Fruit fly (Drosophila melanogaster) Kc167 (cell line): ENCODE measurements around the gene CG1812.

Experiments used
- Myc ChIP-seq: fragments of >200 bp; optimal IDR thresholded peaks from 2 replicates; lab custom pipeline; 2017; ENCODE audit warnings: missing external identifiers
- Sin3A ChIP-seq: fragments of >200 bp; optimal IDR thresholded peaks from 2 replicates; lab custom pipeline; 2018; ENCODE audit warnings: missing external identifiers
- h ChIP-seq: fragments of >200 bp; optimal IDR thresholded peaks from 3 replicates; lab custom pipeline; 2018; ENCODE audit warnings: missing external identifiers
- insv ChIP-seq: fragments of >200 bp; optimal IDR thresholded peaks from 3 replicates; lab custom pipeline; 2018; ENCODE audit warnings: missing external identifiers
- psq ChIP-seq: fragments of >200 bp; optimal IDR thresholded peaks from 2 replicates; lab custom pipeline; 2017; ENCODE audit warnings: missing external identifiers
- ttk ChIP-seq: sonication (Bioruptor generic); optimal IDR thresholded peaks from 2 replicates; lab custom pipeline; 2017; ENCODE audit warnings: missing external identifiers

Gene CG1812

DNA sequence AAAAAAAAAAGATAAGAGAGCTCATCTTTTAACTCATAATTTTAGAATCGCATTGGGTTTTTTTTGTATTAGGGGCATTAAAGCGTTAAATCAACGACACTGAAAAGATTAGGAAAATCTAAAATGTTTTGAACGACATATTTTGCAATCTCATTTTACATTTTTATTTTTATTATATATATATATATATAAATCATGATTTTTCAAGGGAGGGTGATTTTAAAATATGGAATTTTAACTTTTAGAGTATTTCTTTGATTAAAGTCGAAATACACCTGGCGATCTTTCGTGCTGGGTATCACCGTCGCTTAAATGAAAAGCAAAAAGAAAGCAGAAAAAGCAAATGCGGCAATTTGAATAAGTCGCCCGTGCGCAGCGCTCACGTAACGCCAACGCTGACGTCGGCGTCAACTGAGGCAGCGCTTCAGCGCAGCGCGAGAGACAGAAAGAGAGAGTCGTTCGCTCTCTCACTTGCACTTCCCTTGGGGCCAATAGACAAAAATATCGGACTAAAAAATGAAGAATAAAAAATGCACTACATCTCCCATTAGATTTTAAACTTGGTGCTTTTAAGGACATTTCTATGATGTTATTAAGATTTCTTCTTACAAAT is 21.9 kb upstream of the CG1812 start:
- TF ChIP-seq insv (lab: Kevin White, UChicago), result no peak
- TF ChIP-seq psq, result no peak
- TF ChIP-seq Myc (lab: Kevin White, UChicago), result no peak
- no peak for TF ChIP-seq ttk (lab: Kevin White, UChicago)
- no peak for TF ChIP-seq h (lab: Kevin White, UChicago)
- TF ChIP-seq Sin3A, result no peak

- no peak for TF ChIP-seq psq
Observed at dm6 chrX:20489995-20490393, 21.4 kb upstream of the CG1812 start.

DNA sequence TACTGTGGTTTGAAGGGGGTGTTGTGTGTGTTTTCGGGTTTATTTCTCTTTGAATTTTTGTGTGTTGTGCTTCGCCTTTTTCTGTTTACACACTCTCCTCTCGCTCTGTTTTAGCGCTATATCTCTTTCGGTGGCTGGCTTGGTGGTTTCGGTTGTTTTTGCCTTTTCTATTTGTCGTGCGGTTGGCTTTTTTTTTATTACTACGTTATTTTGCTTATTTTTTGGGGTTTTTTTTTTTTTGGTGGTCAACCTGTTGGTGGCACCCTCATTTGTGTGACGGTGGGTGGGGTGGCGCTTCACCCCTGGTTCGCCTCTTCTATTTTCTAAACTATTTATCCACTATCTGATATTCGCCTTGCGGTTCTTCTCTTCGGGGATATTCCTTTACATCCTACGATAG is 20.5 kb upstream of the CG1812 start:
- no peak for TF ChIP-seq psq
- no peak for TF ChIP-seq ttk (lab: Kevin White, UChicago)
- TF ChIP-seq Sin3A, result no peak
- no peak for TF ChIP-seq h (lab: Kevin White, UChicago)
- no peak for TF ChIP-seq insv (lab: Kevin White, UChicago)
- no peak for TF ChIP-seq Myc (lab: Kevin White, UChicago)

DNA sequence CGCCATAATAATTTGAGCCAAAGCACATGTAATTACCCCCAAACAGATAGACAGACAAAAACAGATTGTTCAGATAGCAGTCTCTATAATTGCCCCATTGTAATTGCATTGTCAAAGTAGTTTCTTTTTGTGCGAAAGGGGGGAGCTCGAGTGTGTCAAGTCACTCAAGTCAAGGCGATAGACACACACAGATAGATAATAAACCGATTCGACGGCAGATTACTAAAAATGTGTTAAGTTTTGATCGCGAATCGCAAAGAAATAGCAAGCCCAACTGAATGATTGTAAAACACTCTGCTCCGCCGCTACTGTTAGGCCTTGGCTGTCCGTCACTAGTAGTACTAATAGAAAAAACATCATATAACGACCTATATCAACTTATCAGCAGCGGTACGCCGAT is 18.7 kb upstream of the CG1812 start:
- no peak for TF ChIP-seq Sin3A
- no peak for TF ChIP-seq ttk (lab: Kevin White, UChicago)

DNA sequence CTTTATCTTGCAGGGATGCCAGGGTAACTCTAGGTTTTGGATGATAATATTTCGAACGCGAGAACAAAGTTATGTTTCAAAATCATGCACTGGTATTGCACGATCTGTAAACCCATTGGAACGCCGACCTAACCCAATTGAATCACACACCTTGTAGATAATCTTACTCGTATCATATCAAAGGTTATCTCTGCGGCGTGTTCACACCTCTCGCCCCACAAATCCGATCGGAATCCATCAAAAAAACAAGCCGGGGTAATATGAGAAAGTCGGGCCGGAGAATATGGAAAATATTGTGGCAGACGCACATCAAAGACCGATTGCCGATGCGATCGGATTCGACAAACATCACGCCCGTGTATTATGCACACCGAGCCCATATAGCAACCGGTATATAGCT is 16.2 kb upstream of the CG1812 start:
- TF ChIP-seq ttk (lab: Kevin White, UChicago), result no peak
- TF ChIP-seq Myc (lab: Kevin White, UChicago), result no peak
- no peak for TF ChIP-seq h (lab: Kevin White, UChicago)
- no peak for TF ChIP-seq insv (lab: Kevin White, UChicago)
- TF ChIP-seq Sin3A, result no peak
- no peak for TF ChIP-seq psq

DNA sequence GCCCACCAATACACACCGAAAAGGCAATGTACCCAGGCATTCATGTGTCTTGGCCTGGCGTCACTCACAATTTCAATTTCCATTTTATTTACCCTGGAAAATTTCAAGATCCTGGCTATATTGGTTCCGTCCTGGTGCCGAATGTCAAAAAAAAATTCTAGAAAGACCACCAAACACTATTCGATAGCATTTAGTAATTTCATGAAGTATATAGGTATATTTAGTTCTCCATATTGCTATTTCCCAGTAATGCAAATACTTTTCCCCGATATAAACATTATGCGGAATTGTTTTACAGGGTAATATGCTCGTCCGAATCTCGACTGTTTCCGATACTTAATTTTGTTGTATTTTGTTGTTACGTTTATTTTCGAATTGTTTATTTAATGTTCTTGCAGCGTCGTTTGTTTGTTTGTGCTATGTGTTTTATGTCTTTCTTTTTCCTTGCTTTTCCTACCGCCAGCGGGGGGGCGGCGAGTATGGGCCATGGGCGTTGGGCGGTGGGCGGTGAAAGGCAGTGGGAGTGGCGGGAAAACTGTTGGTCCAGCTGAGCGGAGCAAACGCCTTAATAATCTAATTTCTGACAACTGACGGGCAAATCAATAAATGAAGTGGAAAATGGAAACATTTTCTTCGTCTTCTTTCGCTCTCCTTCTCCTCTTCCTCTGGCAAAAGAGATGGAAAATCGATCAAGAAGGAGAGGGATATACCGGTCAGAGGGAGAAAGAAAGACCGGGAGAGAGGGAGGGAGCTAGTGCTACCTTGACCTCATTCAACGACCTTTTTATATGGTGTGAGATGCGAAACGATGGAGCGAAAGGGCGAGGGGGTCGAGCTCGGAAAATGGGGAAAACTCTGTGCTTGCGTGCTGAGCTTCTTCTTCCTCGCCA is 15.3 kb upstream of the CG1812 start:
- TF ChIP-seq h (lab: Kevin White, UChicago) (no peak), ttk (lab: Kevin White, UChicago) (no peak), psq (no peak), Sin3A (no peak), Myc (lab: Kevin White, UChicago) (no peak), insv (lab: Kevin White, UChicago) (no peak)

dm6 chrX:20498989-20499388 is 12.4 kb upstream of the CG1812 start:
- TF ChIP-seq psq (no peak), h (lab: Kevin White, UChicago) (no peak), ttk (lab: Kevin White, UChicago) (no peak), insv (lab: Kevin White, UChicago) (no peak), Myc (lab: Kevin White, UChicago) (no peak), Sin3A (no peak)

- TF ChIP-seq ttk (lab: Kevin White, UChicago), result no peak
- TF ChIP-seq h (lab: Kevin White, UChicago), result no peak
- no peak for TF ChIP-seq Sin3A
- no peak for TF ChIP-seq Myc (lab: Kevin White, UChicago)
- TF ChIP-seq insv (lab: Kevin White, UChicago), result no peak
- TF ChIP-seq psq, result no peak
Observed at dm6 chrX:20499802-20500201, 11.5 kb upstream of the CG1812 start.

- TF ChIP-seq ttk (lab: Kevin White, UChicago), result no peak
- TF ChIP-seq psq, result no peak
- no peak for TF ChIP-seq Myc (lab: Kevin White, UChicago)
- TF ChIP-seq insv (lab: Kevin White, UChicago), result no peak
- TF ChIP-seq h (lab: Kevin White, UChicago), result no peak
- TF ChIP-seq Sin3A, result no peak
Observed at dm6 chrX:20501040-20501609, 10.2 kb upstream of the CG1812 start.

DNA sequence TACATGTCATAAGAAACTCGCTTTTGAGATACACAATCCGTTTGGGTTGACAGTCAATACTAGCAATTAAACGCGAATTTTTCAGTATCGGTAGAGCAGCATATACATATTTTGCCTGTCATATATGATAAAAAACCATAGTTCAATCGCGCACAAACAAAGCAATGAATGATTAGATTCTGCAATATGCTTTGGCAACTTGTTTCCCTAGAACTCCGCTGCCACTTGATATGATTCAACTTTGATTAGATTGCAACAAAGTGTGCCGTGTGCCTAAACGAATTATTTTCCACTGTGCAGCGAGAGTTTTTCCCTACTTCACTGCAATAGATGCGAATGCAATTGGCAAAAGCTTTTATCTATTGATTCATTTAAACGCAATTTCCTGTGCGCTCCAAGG is 9.7 kb upstream of the CG1812 start:
- no peak for TF ChIP-seq Myc (lab: Kevin White, UChicago)
- no peak for TF ChIP-seq psq
- TF ChIP-seq Sin3A, result no peak
- no peak for TF ChIP-seq h (lab: Kevin White, UChicago)
- no peak for TF ChIP-seq ttk (lab: Kevin White, UChicago)
- TF ChIP-seq insv (lab: Kevin White, UChicago), result no peak

- TF ChIP-seq psq, result no peak
- no peak for TF ChIP-seq Sin3A
- no peak for TF ChIP-seq insv (lab: Kevin White, UChicago)
- TF ChIP-seq ttk (lab: Kevin White, UChicago), result no peak
- TF ChIP-seq h (lab: Kevin White, UChicago), result no peak
- no peak for TF ChIP-seq Myc (lab: Kevin White, UChicago)
Observed at dm6 chrX:20502252-20502651, 9.1 kb upstream of the CG1812 start.

DNA sequence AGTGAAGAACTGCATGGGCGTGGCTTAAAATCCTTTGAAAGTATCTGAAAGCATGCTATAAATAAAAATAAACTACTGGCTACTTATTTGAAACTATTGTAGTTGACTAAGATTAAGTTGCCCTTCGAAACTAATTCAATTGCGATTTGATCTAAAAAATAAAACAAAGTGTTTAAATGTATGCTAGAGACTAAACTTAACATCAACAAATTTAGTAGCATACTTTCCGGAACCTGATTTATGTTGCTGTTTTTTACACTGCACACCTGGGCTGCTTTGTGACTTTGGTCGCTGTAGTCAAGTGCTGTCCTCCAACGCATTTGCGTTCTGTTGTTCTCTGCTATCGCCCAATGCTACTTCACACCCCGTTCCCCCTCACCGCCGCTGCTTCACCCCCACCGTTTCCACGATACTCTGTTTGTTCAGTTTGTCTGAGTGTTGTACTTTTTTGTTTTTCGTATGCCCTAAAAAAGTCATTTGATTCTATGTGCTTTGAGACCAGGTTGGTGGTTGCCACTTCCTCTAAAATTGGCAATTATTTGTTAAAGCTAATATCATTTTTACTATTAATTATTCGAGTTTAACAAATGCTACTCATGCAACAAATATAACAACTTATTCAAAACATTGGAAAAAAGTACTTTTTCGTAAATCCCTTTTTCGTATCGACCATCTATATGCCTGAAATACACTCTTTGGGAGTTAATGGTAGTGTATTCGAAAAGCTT is 8.4 kb upstream of the CG1812 start:
- TF ChIP-seq Sin3A (no peak), Myc (lab: Kevin White, UChicago) (no peak), ttk (lab: Kevin White, UChicago) (no peak), h (lab: Kevin White, UChicago) (no peak), psq (no peak), insv (lab: Kevin White, UChicago) (no peak)
